Fruit fly (Drosophila melanogaster): Measurements from ENCODE around the gene CG11694.

The CG11694 gene

dm6 chr3R:8343251-8343744 lies 31.4 kb upstream of the CG11694 start, which contains the start of the genes PNKP and COX7AL (continued):
- no peak for TF ChIP-seq CG4730 (GFP tag; IDR thresholded peaks at IDR 0.05)
- TF ChIP-seq Sry-δ (GFP tag; optimal IDR thresholded peaks at IDR 0.05): peak; percentile 13
- no peak for TF ChIP-seq phol (tag; optimal IDR thresholded peaks at IDR 0.05)
- TF ChIP-seq CG4617 (GFP tag; optimal IDR thresholded peaks at IDR 0.05; ENCODE audit: borderline replicate concordance): peak; percentile 24
- TF ChIP-seq Doc3 (GFP tag; IDR thresholded peaks at IDR 0.05; ENCODE audit: partially characterized antibody): 0 out of 3 replicates have a peak, but pooled peaks have one; percentile 18
- TF ChIP-seq ewg (GFP tag; optimal IDR thresholded peaks at IDR 0.05): no peak
- TF ChIP-seq salm (tag; optimal IDR thresholded peaks at IDR 0.05): no peak
- TF ChIP-seq Kr (GFP tag; optimal IDR thresholded peaks at IDR 0.05): no peak
- no peak for TF ChIP-seq Max (GFP tag; optimal IDR thresholded peaks at IDR 0.05)
- TF ChIP-seq CG10543 (GFP tag; optimal IDR thresholded peaks at IDR 0.05): no peak
- no peak for TF ChIP-seq Dad (GFP tag; optimal IDR thresholded peaks at IDR 0.05)
- no peak for TF ChIP-seq HLH4C (GFP tag; IDR thresholded peaks at IDR 0.05; ENCODE audit: partially characterized antibody)
- peak; percentile 14 for TF ChIP-seq stwl (tag; optimal IDR thresholded peaks at IDR 0.05)
- no peak for TF ChIP-seq schlank (tag; optimal IDR thresholded peaks at IDR 0.05)
- 0 out of 4 replicates have a peak, but pooled peaks have one; percentile 17 for TF ChIP-seq Dll (GFP tag; IDR thresholded peaks at IDR 0.05; ENCODE audit: partially characterized antibody)
- no peak for TF ChIP-seq CG4404 (GFP tag; IDR thresholded peaks at IDR 0.05)
- TF ChIP-seq ham (GFP tag; IDR thresholded peaks at IDR 0.05): no peak
- TF ChIP-seq CG2199 (GFP tag; IDR thresholded peaks at IDR 0.05): no peak
- TF ChIP-seq bigmax (GFP tag; optimal IDR thresholded peaks at IDR 0.05): no peak
- TF ChIP-seq E2f2 (GFP tag; IDR thresholded peaks at IDR 0.05): peak; percentile 71
- no peak for TF ChIP-seq CG17328 (GFP tag; IDR thresholded peaks at IDR 0.05)
- TF ChIP-seq CkIIα-i1 (GFP tag; IDR thresholded peaks at IDR 0.05): no peak
- TF ChIP-seq kah (GFP tag; optimal IDR thresholded peaks at IDR 0.05): peak; percentile 4

DNA sequence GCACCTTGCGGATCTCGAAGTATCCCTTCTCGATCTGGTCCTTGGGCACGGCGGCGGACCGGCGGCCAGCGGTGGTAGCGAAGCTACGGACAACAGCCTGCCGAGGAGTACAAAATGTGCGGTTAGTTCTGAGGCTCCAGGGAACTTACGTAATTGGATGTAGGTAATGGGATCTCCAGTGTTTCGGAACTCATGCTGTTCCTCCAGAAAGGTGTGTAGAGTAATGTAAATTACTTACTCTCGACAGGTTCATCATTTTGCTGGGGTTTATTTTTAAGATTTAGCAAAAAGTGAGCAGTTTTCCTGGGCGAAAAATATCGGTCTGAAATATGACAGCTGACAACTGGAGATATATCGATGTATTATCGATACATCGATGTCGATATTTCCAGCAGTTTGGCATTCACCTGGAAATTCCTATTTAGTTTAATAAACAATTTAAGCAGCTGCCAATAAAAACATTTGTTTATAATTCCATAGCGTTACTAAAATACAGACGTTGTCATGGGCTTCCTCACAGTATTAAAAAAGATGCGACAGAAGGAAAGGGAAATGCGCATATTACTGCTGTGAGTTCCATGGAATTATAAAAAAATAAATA lies 28.8 kb upstream of the CG11694 start, which contains the start of the genes COX7A and Arl2:
COX7A (minus strand) TSS at position 369 of the 601 bp plus-strand sequence.
Arl2 (plus strand) TSS at position 426 of the 601 bp plus-strand sequence.
- peak; percentile 87 for TF ChIP-seq Doc3 (GFP tag; IDR thresholded peaks at IDR 0.05; ENCODE audit: partially characterized antibody)
- TF ChIP-seq nerfin-2 (GFP tag; IDR thresholded peaks at IDR 0.05; ENCODE audit: partially characterized antibody): peak; percentile 89
- TF ChIP-seq kay (GFP tag; optimal IDR thresholded peaks at IDR 0.05): no peak
- 0 out of 2 replicates have a peak, but pooled peaks have one; percentile 23 for TF ChIP-seq Atf6 (GFP tag; IDR thresholded peaks at IDR 0.05)
- TF ChIP-seq CG4820 (GFP tag; optimal IDR thresholded peaks at IDR 0.05): no peak
- TF ChIP-seq Sox102F (GFP tag; optimal IDR thresholded peaks at IDR 0.05): no peak
- TF ChIP-seq CG10431 (GFP tag; optimal IDR thresholded peaks at IDR 0.05): peak; percentile 17
- no peak for TF ChIP-seq Kr (GFP tag; optimal IDR thresholded peaks at IDR 0.05)
- peak; percentile 95 for TF ChIP-seq hbn (GFP tag; IDR thresholded peaks at IDR 0.05; ENCODE audit: partially characterized antibody)
- TF ChIP-seq corto (GFP tag; optimal IDR thresholded peaks at IDR 0.05): no peak
- TF ChIP-seq CG3995 (GFP tag; optimal IDR thresholded peaks at IDR 0.05): peak; percentile 18
- TF ChIP-seq CG8388 (GFP tag; optimal IDR thresholded peaks at IDR 0.05): no peak
- no peak for TF ChIP-seq Trl (optimal IDR thresholded peaks at IDR 0.05)
- no peak for TF ChIP-seq Trl (GFP tag; optimal IDR thresholded peaks at IDR 0.05)
- no peak for TF ChIP-seq HmgD (GFP tag; optimal IDR thresholded peaks at IDR 0.05)
- TF ChIP-seq CG10321 (GFP tag; IDR thresholded peaks at IDR 0.05): no peak
- no peak for TF ChIP-seq CG7357 (GFP tag; IDR thresholded peaks at IDR 0.05)
- TF ChIP-seq CG12744 (GFP tag; optimal IDR thresholded peaks at IDR 0.05): no peak
- TF ChIP-seq CG17361 (GFP tag; IDR thresholded peaks at IDR 0.05): no peak
- no peak for TF ChIP-seq CG7271 (tag; optimal IDR thresholded peaks at IDR 0.05)
- TF ChIP-seq Med (GFP tag): peak; percentile 81
- no peak for TF ChIP-seq Oaz (GFP tag; IDR thresholded peaks at IDR 0.05)
- no peak for TF ChIP-seq dysf (GFP tag; IDR thresholded peaks at IDR 0.05)
- TF ChIP-seq CG7745 (tag; optimal IDR thresholded peaks at IDR 0.05): no peak
- TF ChIP-seq CG14441 (GFP tag; IDR thresholded peaks at IDR 0.05): no peak
- TF ChIP-seq tap (tag; optimal IDR thresholded peaks at IDR 0.05): no peak
- no peak for TF ChIP-seq Rfx (GFP tag; IDR thresholded peaks at IDR 0.05)
- no peak for TF ChIP-seq ab (GFP tag; optimal IDR thresholded peaks at IDR 0.05)
- TF ChIP-seq mld (GFP tag; IDR thresholded peaks at IDR 0.05; ENCODE audit: partially characterized antibody): peak; percentile 93

Measured in whole organism, embryonic.